Worm (Caenorhabditis elegans) whole organism, young adult: ENCODE data around the gene ctps-1.

Experiments
- B0019.2 ChIP-seq: fragments of 200-800 bp; sonication (Bioruptor generic); conservative IDR thresholded peaks from 2 replicates; pipeline ENCODE4 v1.3.6; 2022; ENCODE audit warnings: missing genetic modification reagents, missing genetic modification characterization, missing compliant biosample characterization
- B0035.1 ChIP-seq: sonication (generic microtip); optimal IDR thresholded peaks from 2 replicates; lab custom pipeline; 2016; ENCODE audit warnings: missing genetic modification characterization, mild to moderate bottlenecking, missing compliant biosample characterization, missing genotype, missing genetic modification reagents
- C06A6.2 ChIP-seq: fragments of 200-800 bp; sonication (Bioruptor generic); conservative IDR thresholded peaks from 2 replicates; pipeline ENCODE4 v1.3.6; 2022; ENCODE audit warnings: missing genetic modification characterization, missing compliant biosample characterization
- D2030.7 ChIP-seq: fragments of 200-800 bp; sonication (Bioruptor generic); IDR thresholded peaks from 2 replicates; pipeline ENCODE4 v1.3.6; 2022; ENCODE audit warnings: missing genetic modification reagents, missing genetic modification characterization, missing compliant biosample characterization
- F33H1.4 ChIP-seq: fragments of 200-800 bp; sonication (Bioruptor generic); IDR thresholded peaks from 2 replicates; pipeline ENCODE4 v1.3.6; 2022; ENCODE audit warnings: missing genetic modification reagents, missing genetic modification characterization, missing compliant biosample characterization
- F37B4.10 ChIP-seq: fragments of 200-800 bp; sonication (Bioruptor generic); IDR thresholded peaks from 2 replicates; pipeline ENCODE4 v1.3.6; 2022; ENCODE audit warnings: missing genetic modification characterization, missing compliant biosample characterization
- F57A8.1 ChIP-seq: fragments of 200-800 bp; sonication (Bioruptor generic); optimal IDR thresholded peaks from 2 replicates; lab custom pipeline; 2018; ENCODE audit warnings: mild to moderate bottlenecking, missing genetic modification characterization, moderate library complexity, missing compliant biosample characterization
- T07F8.4 ChIP-seq: sonication (generic microtip); optimal IDR thresholded peaks from 2 replicates; lab custom pipeline; 2016; ENCODE audit warnings: mild to moderate bottlenecking, missing genetic modification characterization, moderate library complexity, missing compliant biosample characterization
- Y53F4B.3 ChIP-seq: fragments of 200-800 bp; sonication (Bioruptor generic); IDR thresholded peaks from 2 replicates; pipeline ENCODE4 v1.3.6; 2022; ENCODE audit warnings: missing genetic modification reagents, missing genetic modification characterization, missing compliant biosample characterization
- Y67H2A.10 ChIP-seq: fragments of 200-800 bp; sonication (Bioruptor generic); conservative IDR thresholded peaks from 2 replicates; pipeline ENCODE4 v1.3.6; 2022; ENCODE audit warnings: missing genetic modification reagents, missing genetic modification characterization, missing compliant biosample characterization
- athp-1 ChIP-seq: sonication (generic microtip); optimal IDR thresholded peaks from 2 replicates; lab custom pipeline; 2017; ENCODE audit warnings: mild to moderate bottlenecking, missing genetic modification characterization, missing compliant biosample characterization
- bed-1 ChIP-seq: fragments of 200-800 bp; sonication (Bioruptor generic); IDR thresholded peaks from 2 replicates; pipeline ENCODE4 v1.3.6; 2022; ENCODE audit warnings: missing genetic modification reagents, missing genetic modification characterization, missing compliant biosample characterization
- bed-2 ChIP-seq: fragments of 200-800 bp; sonication (Bioruptor generic); IDR thresholded peaks from 2 replicates; pipeline ENCODE4 v1.3.6; 2022; ENCODE audit warnings: missing genetic modification reagents, missing genetic modification characterization, missing compliant biosample characterization
- ccch-3 ChIP-seq: fragments of 200-800 bp; sonication (Bioruptor generic); optimal IDR thresholded peaks from 2 replicates; lab custom pipeline; 2018; ENCODE audit warnings: mild to moderate bottlenecking, missing genetic modification characterization, missing compliant biosample characterization
- ceh-79 ChIP-seq: sonication (generic microtip); optimal IDR thresholded peaks from 2 replicates; lab custom pipeline; 2017; ENCODE audit warnings: mild to moderate bottlenecking, missing genetic modification characterization, missing compliant biosample characterization
- dpff-1 ChIP-seq: sonication (generic microtip); optimal IDR thresholded peaks from 2 replicates; lab custom pipeline; 2017; ENCODE audit warnings: mild to moderate bottlenecking, missing genetic modification characterization, missing compliant biosample characterization
- egl-18 ChIP-seq: fragments of 200-800 bp; sonication (Bioruptor generic); IDR thresholded peaks from 2 replicates; pipeline ENCODE4 v1.3.6; 2022; ENCODE audit warnings: missing genetic modification reagents, missing genetic modification characterization, missing compliant biosample characterization
- egl-44 ChIP-seq: fragments of 200-800 bp; sonication (Bioruptor generic); IDR thresholded peaks from 2 replicates; pipeline ENCODE4 v1.3.6; 2022; ENCODE audit warnings: missing genetic modification reagents, missing genetic modification characterization, missing compliant biosample characterization
- egrh-3 ChIP-seq: fragments of 200-800 bp; sonication (Bioruptor generic); IDR thresholded peaks from 2 replicates; pipeline ENCODE4 v1.3.6; 2022; ENCODE audit warnings: missing genetic modification reagents, missing genetic modification characterization, missing compliant biosample characterization
- ekl-4 ChIP-seq: fragments of 200-800 bp; sonication (Bioruptor generic); IDR thresholded peaks from 2 replicates; pipeline ENCODE4 v1.3.6; 2022; ENCODE audit warnings: missing genetic modification reagents, missing genetic modification characterization, missing compliant biosample characterization
- hlh-26 ChIP-seq: fragments of 200-800 bp; sonication (Bioruptor generic); conservative IDR thresholded peaks from 2 replicates; pipeline ENCODE4 v1.3.6; 2022; ENCODE audit warnings: missing genetic modification reagents, missing genetic modification characterization, missing compliant biosample characterization
- hsf-1 ChIP-seq: fragments of 200-800 bp; sonication (Bioruptor generic); IDR thresholded peaks from 2 replicates; pipeline ENCODE4 v1.3.6; 2022; ENCODE audit warnings: missing genetic modification reagents, missing genetic modification characterization, missing compliant biosample characterization
- lsl-1 ChIP-seq: fragments of 200-800 bp; sonication (Bioruptor generic); optimal IDR thresholded peaks from 2 replicates; lab custom pipeline; 2018; ENCODE audit warnings: mild to moderate bottlenecking, missing genetic modification characterization, moderate library complexity, missing compliant biosample characterization
- mxl-1 ChIP-seq: sonication (generic microtip); optimal IDR thresholded peaks from 2 replicates; lab custom pipeline; 2016; ENCODE audit warnings: missing genetic modification characterization, missing compliant biosample characterization
- nfya-1 ChIP-seq: sonication (generic microtip); optimal IDR thresholded peaks from 2 replicates; lab custom pipeline; 2017; ENCODE audit warnings: antibody characterized with exemption, missing compliant biosample characterization, missing genetic modification characterization, borderline replicate concordance; ENCODE audit not compliant: insufficient read depth
- nfya-2 ChIP-seq: fragments of 200-800 bp; sonication (Bioruptor generic); IDR thresholded peaks from 2 replicates; pipeline ENCODE4 v1.3.6; 2022; ENCODE audit warnings: missing genetic modification reagents, missing genetic modification characterization, missing compliant biosample characterization
- nfyb-1 ChIP-seq: fragments of 200-800 bp; sonication (Bioruptor generic); IDR thresholded peaks from 2 replicates; pipeline ENCODE4 v1.3.6; 2022; ENCODE audit warnings: missing genetic modification reagents, missing genetic modification characterization, missing compliant biosample characterization
- nhr-27 ChIP-seq: fragments of 200-800 bp; sonication (Bioruptor generic); optimal IDR thresholded peaks from 2 replicates; lab custom pipeline; 2018; ENCODE audit warnings: mild to moderate bottlenecking, missing genetic modification characterization, moderate library complexity, missing compliant biosample characterization
- nhr-90 ChIP-seq: sonication (generic microtip); optimal IDR thresholded peaks from 2 replicates; lab custom pipeline; 2016; ENCODE audit warnings: missing genotype, mild to moderate bottlenecking, missing genetic modification characterization, missing compliant biosample characterization
- pbrm-1 ChIP-seq: fragments of 200-800 bp; sonication (Bioruptor generic); IDR thresholded peaks from 2 replicates; pipeline ENCODE4 v1.3.6; 2022; ENCODE audit warnings: missing genetic modification reagents, missing genetic modification characterization, missing compliant biosample characterization
- repo-1 ChIP-seq: sonication (generic microtip); optimal IDR thresholded peaks from 2 replicates; lab custom pipeline; 2017; ENCODE audit warnings: mild to moderate bottlenecking, missing genetic modification characterization, missing compliant biosample characterization
- sdz-38 ChIP-seq: sonication (generic microtip); optimal IDR thresholded peaks from 2 replicates; lab custom pipeline; 2016; ENCODE audit warnings: missing genotype, missing genetic modification characterization, missing compliant biosample characterization
- snpc-3.4 ChIP-seq: sonication (generic microtip); optimal IDR thresholded peaks from 2 replicates; lab custom pipeline; 2017; ENCODE audit warnings: missing genetic modification characterization, mild to moderate bottlenecking, missing compliant biosample characterization, antibody characterized with exemption, moderate library complexity, missing genotype, missing genetic modification reagents
- snpc-4 ChIP-seq, 5 experiments: fragments of 150-350 bp in 1 of 5; sonication (generic microtip) in 4 of 5; optimal IDR thresholded peaks; 2 replicates each; lab custom pipeline; 2014 to 2018; ENCODE audit warnings: missing genetic modification characterization in 5 of 5, missing biosample characterization in 3 of 5, antibody characterized with exemption in 2 of 5, mild to moderate bottlenecking in 2 of 5, missing compliant biosample characterization in 2 of 5, missing genotype in 2 of 5, moderate library complexity in 2 of 5, missing genetic modification reagents in 1 of 5
- tbp1 ChIP-seq: fragments of 200-800 bp; sonication (Bioruptor generic); optimal IDR thresholded peaks from 2 replicates; lab custom pipeline; 2018; ENCODE audit warnings: mild to moderate bottlenecking, missing genetic modification characterization, missing compliant biosample characterization
- tbx-9 ChIP-seq: sonication (generic microtip); optimal IDR thresholded peaks from 2 replicates; lab custom pipeline; 2016; ENCODE audit warnings: borderline replicate concordance, missing genetic modification characterization, inconsistent platforms, missing compliant biosample characterization
- unc-130 ChIP-seq: sonication (generic microtip); optimal IDR thresholded peaks from 2 replicates; lab custom pipeline; 2016; ENCODE audit warnings: missing genetic modification reagents, missing genetic modification characterization, missing compliant biosample characterization
- zfh-2 ChIP-seq: fragments of 200-800 bp; sonication (Bioruptor generic); conservative IDR thresholded peaks from 2 replicates; pipeline ENCODE4 v1.3.6; 2022; ENCODE audit warnings: missing genetic modification reagents, missing genetic modification characterization, missing compliant biosample characterization
- ztf-25 ChIP-seq: fragments of 200-800 bp; sonication (Bioruptor generic); IDR thresholded peaks from 2 replicates; pipeline ENCODE4 v1.3.6; 2022; ENCODE audit warnings: missing genetic modification reagents, missing genetic modification characterization, missing compliant biosample characterization
- ztf-28 ChIP-seq: fragments of 200-800 bp; sonication (Bioruptor generic); IDR thresholded peaks from 2 replicates; pipeline ENCODE4 v1.3.6; 2022; ENCODE audit warnings: missing genetic modification reagents, missing genetic modification characterization, missing compliant biosample characterization
- ztf-6 ChIP-seq: fragments of 200-800 bp; sonication (Bioruptor generic); IDR thresholded peaks from 2 replicates; pipeline ENCODE4 v1.3.6; 2022; ENCODE audit warnings: missing genetic modification reagents, missing genetic modification characterization, missing compliant biosample characterization

The ctps-1 gene

DNA sequence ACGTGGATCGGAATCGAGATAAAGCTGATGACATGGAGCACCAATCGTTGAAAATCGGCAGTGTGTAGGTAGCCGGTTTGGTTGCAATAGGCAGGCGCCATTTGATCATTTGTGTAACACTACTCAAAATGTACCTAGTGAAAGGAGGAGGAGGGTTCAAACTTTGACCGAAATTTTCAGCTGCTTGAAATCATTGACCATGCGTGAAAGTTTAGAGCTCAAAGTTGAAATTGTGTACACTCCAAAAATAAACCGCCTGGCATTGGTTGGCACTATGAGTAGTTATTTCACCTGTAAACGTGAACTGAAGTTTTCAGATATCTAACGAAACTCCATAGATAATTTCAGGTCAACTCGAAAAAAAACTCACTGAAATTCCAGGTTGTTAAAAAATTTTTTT lies 37.2 kb downstream of the ctps-1 start, which contains the start of gene srh-215:
Gene srh-215 (minus strand): TSS at position 101 of the 400 bp plus-strand sequence.
- TF ChIP-seq tbp1 (GFP tag; lab: Kevin White, UChicago) (no peak), F37B4.10 (no peak), ccch-3 (GFP tag; lab: Kevin White, UChicago) (no peak), lsl-1 (GFP tag; lab: Kevin White, UChicago) (no peak), hsf-1 (GFP tag; lab: Robert Waterston, UW) (no peak), bed-2 (no peak), snpc-3.4 (tag; lab: Kevin White, UChicago) (no peak), tbx-9 (no peak), nfya-2 (GFP tag; lab: Robert Waterston, UW) (no peak), unc-130 (no peak), egl-44 (GFP tag; lab: Robert Waterston, UW) (no peak), ceh-79 (no peak)

DNA sequence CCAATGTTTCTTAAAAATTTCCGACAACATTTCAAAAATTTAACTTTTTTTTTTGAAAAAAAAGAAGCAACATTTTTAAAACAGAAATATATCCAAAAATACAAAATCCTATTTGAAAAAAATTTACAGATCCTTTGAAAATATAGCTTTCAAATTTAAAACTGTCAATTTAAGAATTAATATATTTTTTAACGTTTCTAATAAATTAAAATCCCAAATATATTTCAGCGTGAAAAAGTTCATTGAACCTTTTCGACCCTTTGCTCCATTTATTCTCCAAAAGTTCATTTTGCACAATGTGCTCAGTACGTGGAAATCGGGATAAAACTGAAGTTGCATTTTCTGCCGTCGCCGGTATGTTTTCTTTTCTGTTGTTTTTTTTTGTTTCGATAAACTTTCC lies 38.2 kb downstream of the ctps-1 start, which contains the start of gene phy-3:
Gene phy-3 (plus strand): TSS at position 301 of the 400 bp plus-strand sequence.
- TF ChIP-seq C06A6.2 (GFP tag; lab: Robert Waterston, UW), result no peak
- no peak for TF ChIP-seq T07F8.4 (tag; lab: Kevin White, UChicago)
- no peak for TF ChIP-seq B0019.2 (GFP tag; lab: Robert Waterston, UW)
- no peak for TF ChIP-seq ztf-6
- TF ChIP-seq, all 124 proteins: peak for 0

DNA sequence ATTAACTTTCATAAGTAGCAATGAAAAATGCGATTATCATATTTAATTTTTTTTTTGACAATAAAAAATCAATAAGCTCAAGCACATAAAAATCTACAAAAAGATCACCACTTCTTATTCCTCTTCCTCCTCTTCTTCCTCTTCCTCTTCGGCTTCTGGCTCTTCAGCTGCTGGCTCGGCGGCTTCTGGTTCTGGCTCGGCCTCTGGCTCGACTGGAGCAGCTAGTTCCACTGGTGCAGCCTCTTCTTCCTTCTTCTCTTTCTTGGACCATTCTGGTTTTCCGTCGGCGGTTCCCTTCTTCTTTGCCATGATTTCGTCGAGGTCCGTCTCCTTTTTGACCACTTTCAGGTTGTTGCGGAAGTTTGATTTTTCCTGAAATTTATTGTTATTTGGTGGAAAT lies 39.0 kb downstream of the ctps-1 start:
- TF ChIP-seq egrh-3 (GFP tag; lab: Robert Waterston, UW) (peak; percentile 52; the same call in 1 of the 2 replicates), tbx-9 (no peak)

DNA sequence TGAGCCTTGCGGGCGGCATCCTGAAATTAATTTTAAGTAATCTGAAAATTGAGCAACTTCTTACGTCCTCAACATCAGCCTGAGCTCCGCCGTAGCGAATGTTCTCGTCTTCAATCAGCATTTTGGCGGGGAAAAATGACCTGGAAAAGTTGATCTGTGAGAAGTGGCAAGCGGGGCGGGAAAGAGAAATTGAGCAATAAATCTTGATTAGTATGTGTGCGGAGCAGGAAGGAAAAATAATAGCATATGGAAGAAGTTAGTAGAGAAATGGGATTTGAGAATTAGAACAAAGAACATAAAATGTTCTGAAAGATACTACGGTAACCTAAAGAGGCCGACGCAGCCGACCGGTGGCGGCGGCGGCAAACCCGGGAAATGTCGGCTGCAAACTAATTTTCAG lies 40.3 kb downstream of the ctps-1 start, which contains the start of gene tni-3:
Gene tni-3 (minus strand): TSS at position 140 of the 400 bp plus-strand sequence.
- TF ChIP-seq nhr-90, result no peak
- no peak for TF ChIP-seq ztf-25 (GFP tag; lab: Robert Waterston, UW)
- no peak for TF ChIP-seq sdz-38 (tag; lab: Kevin White, UChicago)
- TF ChIP-seq F33H1.4, result no peak
- no peak for TF ChIP-seq Y53F4B.3 (GFP tag; lab: Robert Waterston, UW)
- no peak for TF ChIP-seq D2030.7 (GFP tag; lab: Robert Waterston, UW)
- no peak for TF ChIP-seq bed-1 (GFP tag; lab: Robert Waterston, UW)
- TF ChIP-seq hlh-26 (GFP tag; lab: Robert Waterston, UW), result no peak
- no peak for TF ChIP-seq ztf-28 (GFP tag; lab: Robert Waterston, UW)

DNA sequence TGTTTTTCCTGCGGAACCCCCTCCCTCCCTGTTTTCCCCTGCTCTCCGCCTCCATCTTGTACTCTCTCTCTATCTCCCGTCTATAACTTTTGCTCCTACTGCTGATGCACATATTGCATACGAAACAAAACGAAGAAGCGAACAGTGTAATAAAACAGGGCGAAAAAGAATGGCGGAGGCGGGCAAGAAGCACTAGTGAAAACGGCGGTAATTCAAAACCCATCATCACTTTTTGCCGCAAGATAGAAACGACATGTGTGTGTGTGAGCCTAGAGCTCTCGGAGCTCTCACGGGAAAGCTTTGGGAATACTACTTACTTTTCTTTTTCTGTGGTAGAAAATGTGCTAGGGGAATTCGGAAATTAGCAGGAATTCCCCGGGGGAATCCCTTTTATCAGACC lies 41.4 kb downstream of the ctps-1 start:
- TF ChIP-seq dpff-1 (tag; lab: Kevin White, UChicago) (no peak), repo-1 (tag; lab: Kevin White, UChicago) (no peak), mxl-1 (no peak), F57A8.1 (GFP tag; lab: Kevin White, UChicago) (no peak)

DNA sequence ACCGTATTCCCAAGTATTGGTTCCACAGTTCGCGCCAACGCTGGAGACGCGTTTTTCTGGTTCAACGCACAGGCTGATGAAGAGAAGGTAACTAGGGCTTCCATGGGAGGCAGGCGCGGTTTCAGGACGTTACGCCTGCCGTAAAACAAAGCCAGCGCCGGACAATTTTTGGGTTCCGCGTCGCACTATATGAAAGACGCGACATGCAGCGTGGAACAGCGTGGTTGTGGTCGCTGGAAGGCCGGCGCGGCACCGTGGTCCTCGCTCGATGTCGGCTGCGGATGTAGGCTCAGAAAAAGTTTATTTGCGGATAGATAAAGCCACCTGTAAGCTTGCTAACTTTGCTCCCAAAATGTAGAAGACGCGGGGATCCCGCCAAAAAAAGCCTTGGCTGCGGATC lies 43.8 kb downstream of the ctps-1 start:
- TF ChIP-seq Y67H2A.10 (GFP tag; lab: Robert Waterston, UW) (no peak), zfh-2 (GFP tag; lab: Robert Waterston, UW) (peak; percentile 68), nfya-1 (tag; lab: Kevin White, UChicago) (no peak), nfyb-1 (GFP tag; lab: Robert Waterston, UW) (0 out of 2 replicates have a peak, but pooled peaks have one; percentile 39), B0019.2 (GFP tag; lab: Robert Waterston, UW) (no peak), ekl-4 (no peak), pbrm-1 (GFP tag; lab: Robert Waterston, UW) (no peak), egl-18 (no peak), snpc-4 (GFP tag; optimal IDR thresholded peaks at IDR 0.05; lab: Kevin White, UChicago) (no peak), snpc-4 (tag; optimal IDR thresholded peaks at IDR 0.05; lab: Kevin White, UChicago) (peak in 2 of 4 experiments; percentile 47 to 75), athp-1 (tag; lab: Kevin White, UChicago) (no peak), nhr-27 (tag; lab: Kevin White, UChicago) (no peak), B0035.1 (tag; lab: Kevin White, UChicago) (no peak), D2030.7 (GFP tag; lab: Robert Waterston, UW) (no peak)
